Fruit fly (Drosophila melanogaster) whole organism, embryonic: Measurements from ENCODE around the gene CG31675.
A peak's percentile ranks its signal among the peaks of the same experiment; 100 is the strongest.

Experiments
- Atf3 ChIP-seq: fragments of 200-800 bp; sonication (Bioruptor generic); optimal IDR thresholded peaks from 3 replicates; lab custom pipeline; 2016; ENCODE audit warnings: missing biosample characterization, missing genetic modification characterization
- B-H2 ChIP-seq: fragments of 200-800 bp; sonication (Bioruptor generic); optimal IDR thresholded peaks from 2 replicates; lab custom pipeline; 2018; ENCODE audit warnings: missing biosample characterization, mild to moderate bottlenecking, missing genetic modification characterization
- BEAF-32 ChIP-seq: fragments of 200-800 bp; sonication (Bioruptor generic); optimal IDR thresholded peaks from 3 replicates; lab custom pipeline; 2017; ENCODE audit warnings: missing biosample characterization, missing genetic modification characterization, mild to moderate bottlenecking, moderate library complexity, missing genetic modification reagents
- CG12104 ChIP-seq: fragments of 200-800 bp; sonication (Bioruptor generic); optimal IDR thresholded peaks from 3 replicates; lab custom pipeline; 2016; ENCODE audit warnings: missing biosample characterization, missing genetic modification characterization
- CG1529 ChIP-seq: fragments of 200-800 bp; sonication (Bioruptor generic); optimal IDR thresholded peaks from 3 replicates; lab custom pipeline; 2018; ENCODE audit warnings: missing biosample characterization, missing genetic modification characterization
- CG15479 ChIP-seq: fragments of 200-800 bp; sonication (Bioruptor generic); optimal IDR thresholded peaks from 3 replicates; lab custom pipeline; 2019; ENCODE audit warnings: missing biosample characterization, mild to moderate bottlenecking, missing genetic modification characterization, moderate library complexity
- CG1603 ChIP-seq: fragments of 200-800 bp; sonication (Bioruptor generic); optimal IDR thresholded peaks from 2 replicates; lab custom pipeline; 2019; ENCODE audit warnings: missing biosample characterization, mild to moderate bottlenecking, missing genetic modification characterization, moderate library complexity
- CG17359 ChIP-seq: fragments of 200-800 bp; sonication (Bioruptor generic); optimal IDR thresholded peaks from 3 replicates; lab custom pipeline; 2018; ENCODE audit warnings: missing biosample characterization, mild to moderate bottlenecking, missing genetic modification characterization, moderate library complexity
- CG17568 ChIP-seq: fragments of 200-800 bp; sonication (Bioruptor generic); optimal IDR thresholded peaks from 2 replicates; lab custom pipeline; 2018; ENCODE audit warnings: missing biosample characterization, mild to moderate bottlenecking, missing genetic modification characterization, moderate library complexity
- CG1792 ChIP-seq: fragments of 200-800 bp; sonication (Bioruptor generic); optimal IDR thresholded peaks from 2 replicates; lab custom pipeline; 2016; ENCODE audit warnings: missing biosample characterization, missing genetic modification characterization
- CG30403 ChIP-seq: fragments of 200-800 bp; sonication (Bioruptor generic); optimal IDR thresholded peaks from 3 replicates; lab custom pipeline; 2016; ENCODE audit warnings: missing biosample characterization, missing genetic modification characterization
- CG3065 ChIP-seq: fragments of 200-800 bp; sonication (Bioruptor generic); optimal IDR thresholded peaks from 2 replicates; lab custom pipeline; 2016; ENCODE audit warnings: missing biosample characterization, missing genetic modification characterization
- CG31365 ChIP-seq: fragments of 200-800 bp; sonication (Bioruptor generic); optimal IDR thresholded peaks from 2 replicates; lab custom pipeline; 2018; ENCODE audit warnings: missing biosample characterization, mild to moderate bottlenecking, missing genetic modification characterization
- CG3407 ChIP-seq: fragments of 200-800 bp; sonication (Bioruptor generic); optimal IDR thresholded peaks from 2 replicates; lab custom pipeline; 2018; ENCODE audit warnings: missing biosample characterization, mild to moderate bottlenecking, missing genetic modification characterization
- CG4404 ChIP-seq: fragments of 200-800 bp; sonication (Bioruptor generic); IDR thresholded peaks from 2 replicates; pipeline ENCODE4 v1.3.6; 2022; ENCODE audit warnings: missing biosample characterization, missing genetic modification characterization
- CG4707 ChIP-seq: fragments of 200-800 bp; sonication (Bioruptor generic); optimal IDR thresholded peaks from 2 replicates; lab custom pipeline; 2018; ENCODE audit warnings: missing biosample characterization, mild to moderate bottlenecking, missing genetic modification characterization, moderate library complexity
- CG6175 ChIP-seq: fragments of 200-800 bp; sonication (Bioruptor generic); IDR thresholded peaks from 3 replicates; pipeline ENCODE4 v1.3.6; 2022; ENCODE audit warnings: missing biosample characterization, missing genetic modification characterization
- CG6765 ChIP-seq: fragments of 200-800 bp; sonication (Bioruptor generic); optimal IDR thresholded peaks from 3 replicates; lab custom pipeline; 2017; ENCODE audit warnings: missing biosample characterization, mild to moderate bottlenecking, missing genetic modification characterization
- CG7357 ChIP-seq: fragments of 200-800 bp; sonication (Bioruptor generic); IDR thresholded peaks from 3 replicates; pipeline ENCODE4 v1.3.6; 2022; ENCODE audit warnings: missing biosample characterization, missing genetic modification characterization
- CG9437 ChIP-seq: fragments of 200-800 bp; sonication (Bioruptor generic); optimal IDR thresholded peaks from 2 replicates; lab custom pipeline; 2018; ENCODE audit warnings: missing biosample characterization, mild to moderate bottlenecking, missing genetic modification characterization
- CG9932 ChIP-seq: fragments of 200-800 bp; sonication (Bioruptor generic); IDR thresholded peaks from 2 replicates; pipeline ENCODE4 v1.3.6; 2022; ENCODE audit warnings: missing biosample characterization, missing genetic modification characterization
- Dip3 ChIP-seq: fragments of 200-800 bp; sonication (Bioruptor generic); optimal IDR thresholded peaks from 3 replicates; lab custom pipeline; 2016; ENCODE audit warnings: missing biosample characterization, missing genetic modification characterization
- Ets65A ChIP-seq: fragments of 200-800 bp; sonication (Bioruptor generic); peaks from one replicate; lab custom pipeline; 2016; ENCODE audit warnings: missing biosample characterization, missing genetic modification characterization
- HLH4C ChIP-seq: fragments of 200-800 bp; sonication (Bioruptor generic); IDR thresholded peaks from 3 replicates; pipeline ENCODE4 v1.3.6; 2022; ENCODE audit warnings: missing biosample characterization, missing genetic modification characterization; ENCODE audit not compliant: partially characterized antibody
- HLH54F ChIP-seq: fragments of 200-800 bp; sonication (Bioruptor generic); optimal IDR thresholded peaks from 3 replicates; lab custom pipeline; 2016; ENCODE audit warnings: missing biosample characterization, missing genetic modification characterization
- MESR4 ChIP-seq: fragments of 200-800 bp; sonication (Bioruptor generic); optimal IDR thresholded peaks from 2 replicates; lab custom pipeline; 2018; ENCODE audit warnings: missing biosample characterization, mild to moderate bottlenecking, missing genetic modification characterization, moderate library complexity
- MTF-1 ChIP-seq: fragments of 200-800 bp; sonication (Bioruptor generic); optimal IDR thresholded peaks from 2 replicates; lab custom pipeline; 2018; ENCODE audit warnings: missing biosample characterization, mild to moderate bottlenecking, missing genetic modification characterization, borderline replicate concordance
- Med ChIP-seq: fragments of 200-800 bp; sonication (Bioruptor generic); peaks from one replicate; lab custom pipeline; 2016; ENCODE audit warnings: missing biosample characterization, missing genetic modification characterization, mild to moderate bottlenecking, inconsistent platforms, moderate library complexity
- Poxn ChIP-seq: fragments of 200-800 bp; sonication (Bioruptor generic); IDR thresholded peaks from 2 replicates; pipeline ENCODE4 v1.3.6; 2022; ENCODE audit warnings: missing biosample characterization, missing genetic modification characterization
- Ptx1 ChIP-seq: fragments of 200-800 bp; sonication (Bioruptor generic); IDR thresholded peaks from 2 replicates; pipeline ENCODE4 v1.3.6; 2022; ENCODE audit warnings: missing biosample characterization, missing genetic modification characterization
- ab ChIP-seq: fragments of 200-800 bp; sonication (Bioruptor generic); optimal IDR thresholded peaks from 2 replicates; lab custom pipeline; 2016; ENCODE audit warnings: missing biosample characterization, missing genetic modification characterization
- ase ChIP-seq: fragments of 200-800 bp; sonication (Bioruptor generic); IDR thresholded peaks from 3 replicates; pipeline ENCODE4 v1.3.6; 2022; ENCODE audit warnings: missing biosample characterization, missing genetic modification characterization
- bbx ChIP-seq: fragments of 200-800 bp; sonication (Bioruptor generic); IDR thresholded peaks from 2 replicates; pipeline ENCODE4 v1.3.6; 2022; ENCODE audit warnings: missing biosample characterization, missing genetic modification characterization; ENCODE audit not compliant: partially characterized antibody
- cg ChIP-seq: fragments of 200-800 bp; sonication (Bioruptor generic); optimal IDR thresholded peaks from 3 replicates; lab custom pipeline; 2019; ENCODE audit warnings: missing biosample characterization, mild to moderate bottlenecking, missing genetic modification characterization, moderate library complexity
- corto ChIP-seq: fragments of 200-800 bp; sonication (Bioruptor generic); optimal IDR thresholded peaks from 2 replicates; lab custom pipeline; 2016; ENCODE audit warnings: missing biosample characterization, mild to moderate bottlenecking, missing genetic modification characterization, moderate library complexity
- grau ChIP-seq: fragments of 200-800 bp; optimal IDR thresholded peaks from 3 replicates; lab custom pipeline; 2019; ENCODE audit warnings: missing biosample characterization, mild to moderate bottlenecking, missing genetic modification characterization, moderate library complexity
- lola ChIP-seq, 3 experiments: fragments of >200 bp in 2 of 3; fragments of 200-800 bp in 1 of 3; sonication (Bioruptor generic) in 1 of 3; optimal IDR thresholded peaks; 2 replicates each; lab custom pipeline; 2017 to 2019; ENCODE audit warnings: missing biosample characterization in 3 of 3, missing genetic modification characterization in 3 of 3, mild to moderate bottlenecking in 1 of 3, moderate library complexity in 1 of 3
- nom ChIP-seq: fragments of 200-800 bp; sonication (Bioruptor generic); optimal IDR thresholded peaks from 2 replicates; lab custom pipeline; 2017; ENCODE audit warnings: missing biosample characterization, missing genetic modification characterization, mild to moderate bottlenecking, moderate library complexity, missing genetic modification reagents
- pita ChIP-seq: fragments of 200-800 bp; sonication (Bioruptor generic); optimal IDR thresholded peaks from 2 replicates; lab custom pipeline; 2017; ENCODE audit warnings: missing biosample characterization, mild to moderate bottlenecking, missing genetic modification characterization
- ro ChIP-seq: fragments of 200-800 bp; sonication (Bioruptor generic); IDR thresholded peaks from 2 replicates; pipeline ENCODE4 v1.3.6; 2022; ENCODE audit warnings: missing biosample characterization, missing genetic modification characterization
- slp2 ChIP-seq: fragments of 200-800 bp; sonication (Bioruptor generic); optimal IDR thresholded peaks from 2 replicates; lab custom pipeline; 2016; ENCODE audit warnings: missing biosample characterization, missing genetic modification characterization
- sr ChIP-seq: fragments of 200-800 bp; sonication (Bioruptor generic); IDR thresholded peaks from 3 replicates; pipeline ENCODE4 v1.3.6; 2022; ENCODE audit warnings: missing biosample characterization, missing genetic modification characterization
- ssp ChIP-seq: fragments of 200-800 bp; sonication (Bioruptor generic); IDR thresholded peaks from 2 replicates; pipeline ENCODE4 v1.3.6; 2022; ENCODE audit warnings: missing biosample characterization, missing genetic modification characterization
- stwl ChIP-seq: fragments of 200-800 bp; sonication (Bioruptor generic); optimal IDR thresholded peaks from 3 replicates; lab custom pipeline; 2018; ENCODE audit warnings: missing biosample characterization, mild to moderate bottlenecking, missing genetic modification characterization, moderate library complexity
- tgo ChIP-seq: fragments of 200-800 bp; sonication (Bioruptor generic); IDR thresholded peaks from 3 replicates; pipeline ENCODE4 v1.3.6; 2022; ENCODE audit warnings: missing biosample characterization, missing genetic modification characterization
- toy ChIP-seq: fragments of 200-800 bp; sonication (Bioruptor generic); IDR thresholded peaks from 2 replicates; pipeline ENCODE4 v1.3.6; 2022; ENCODE audit warnings: missing biosample characterization, missing genetic modification characterization
- tx ChIP-seq: fragments of 200-800 bp; sonication (Bioruptor generic); optimal IDR thresholded peaks from 2 replicates; lab custom pipeline; 2016; ENCODE audit warnings: missing biosample characterization, missing genetic modification characterization
- vnd ChIP-seq: fragments of 200-800 bp; sonication (Bioruptor generic); IDR thresholded peaks from 3 replicates; pipeline ENCODE4 v1.3.6; 2022; ENCODE audit warnings: missing biosample characterization, missing genetic modification characterization; ENCODE audit not compliant: partially characterized antibody
- vvl ChIP-seq: fragments of 200-800 bp; sonication (Bioruptor generic); IDR thresholded peaks from 2 replicates; pipeline ENCODE4 v1.3.6; 2022; ENCODE audit warnings: missing biosample characterization, missing genetic modification characterization
- wdn ChIP-seq: fragments of 200-800 bp; sonication (Bioruptor generic); IDR thresholded peaks from 2 replicates; pipeline ENCODE4 v1.3.6; 2022; ENCODE audit warnings: missing biosample characterization, missing genetic modification characterization
- zfh2 ChIP-seq: fragments of 200-800 bp; sonication (Bioruptor generic); optimal IDR thresholded peaks from 2 replicates; lab custom pipeline; 2016; ENCODE audit warnings: missing biosample characterization, missing genetic modification characterization

The CG31675 gene

DNA sequence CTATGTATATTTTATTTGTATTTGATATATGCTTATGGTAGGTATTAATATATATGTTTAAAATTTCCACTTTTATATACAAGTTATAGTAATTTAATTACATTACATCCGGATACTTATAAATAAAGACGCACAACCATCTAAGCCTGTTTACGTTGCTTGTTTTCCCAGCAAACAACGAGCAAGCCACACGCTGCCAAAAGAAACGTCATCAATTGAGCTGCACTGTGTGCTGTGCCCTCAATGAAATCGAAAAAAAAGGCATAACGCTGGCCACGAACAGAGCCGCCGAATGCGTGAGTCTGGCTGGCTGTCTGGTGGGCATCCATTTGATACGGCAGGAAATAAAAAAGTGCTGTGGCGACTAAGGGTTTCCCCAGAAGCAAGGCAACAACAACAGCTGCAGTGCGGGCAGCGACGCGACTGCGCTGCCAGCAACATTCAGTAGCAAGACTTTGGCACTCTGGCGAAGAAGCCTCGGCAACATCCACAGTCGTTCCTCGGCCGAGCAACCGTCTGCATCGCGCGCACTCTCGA lies 15.4 kb upstream of the CG31675 start, which contains the start of gene twit (continued):
- TF ChIP-seq grau (no peak), CG1529 (GFP tag; lab: Kevin White, UChicago) (no peak), CG30403 (GFP tag; lab: Kevin White, UChicago) (no peak), toy (GFP tag; lab: Robert Waterston, UW) (no peak), HLH54F (GFP tag; lab: Kevin White, UChicago) (no peak), pita (GFP tag; lab: Kevin White, UChicago) (no peak), bbx (GFP tag; lab: Robert Waterston, UW) (no peak), Poxn (GFP tag; lab: Robert Waterston, UW) (no peak), MTF-1 (no peak), CG17568 (no peak), CG6175 (GFP tag; lab: Robert Waterston, UW) (no peak), CG3065 (GFP tag; lab: Kevin White, UChicago) (no peak), nom (GFP tag; lab: Kevin White, UChicago) (no peak), ro (GFP tag; lab: Robert Waterston, UW) (no peak), CG1603 (tag; lab: Kevin White, UChicago) (no peak), wdn (GFP tag; lab: Robert Waterston, UW) (no peak), CG4404 (GFP tag; lab: Robert Waterston, UW) (no peak), corto (GFP tag; lab: Kevin White, UChicago) (no peak), ssp (GFP tag; lab: Robert Waterston, UW) (no peak), CG15479 (GFP tag; lab: Kevin White, UChicago) (no peak), vvl (GFP tag; lab: Robert Waterston, UW) (no peak), Atf3 (no peak), ase (GFP tag; lab: Robert Waterston, UW) (no peak), CG6765 (GFP tag; lab: Kevin White, UChicago) (no peak), CG7357 (GFP tag; lab: Robert Waterston, UW) (no peak), Ets65A (GFP tag; lab: Kevin White, UChicago) (peak; percentile 52), CG1792 (GFP tag; lab: Kevin White, UChicago) (no peak), zfh2 (GFP tag; lab: Kevin White, UChicago) (no peak), ab (GFP tag; lab: Kevin White, UChicago) (no peak), Dip3 (GFP tag; lab: Kevin White, UChicago) (no peak), CG12104 (no peak), CG4707 (GFP tag; lab: Kevin White, UChicago) (peak; percentile 17), B-H2 (no peak), tx (no peak), cg (GFP tag; lab: Kevin White, UChicago) (no peak), MESR4 (GFP tag; lab: Kevin White, UChicago) (no peak), vnd (no peak), CG9437 (no peak), CG9932 (GFP tag; lab: Robert Waterston, UW) (peak; percentile 29; the same call in 1 of the 2 replicates), CG31365 (no peak), BEAF-32 (GFP tag; lab: Kevin White, UChicago) (no peak), sr (GFP tag; lab: Robert Waterston, UW) (no peak), Ptx1 (0 out of 2 replicates have a peak, but pooled peaks have one; percentile 8), HLH4C (GFP tag; lab: Robert Waterston, UW) (no peak), stwl (no peak), Med (GFP tag; lab: Kevin White, UChicago) (peak; percentile 44), lola (GFP tag; optimal IDR thresholded peaks at IDR 0.05; lab: Kevin White, UChicago) (no peak), tgo (GFP tag; lab: Robert Waterston, UW) (no peak), slp2 (GFP tag; lab: Kevin White, UChicago) (no peak), CG3407 (GFP tag; lab: Kevin White, UChicago) (peak; percentile 41), CG17359 (tag; lab: Kevin White, UChicago) (peak; percentile 14)
